Worm (Caenorhabditis elegans): ENCODE data around the gene lact-7.

DNA sequence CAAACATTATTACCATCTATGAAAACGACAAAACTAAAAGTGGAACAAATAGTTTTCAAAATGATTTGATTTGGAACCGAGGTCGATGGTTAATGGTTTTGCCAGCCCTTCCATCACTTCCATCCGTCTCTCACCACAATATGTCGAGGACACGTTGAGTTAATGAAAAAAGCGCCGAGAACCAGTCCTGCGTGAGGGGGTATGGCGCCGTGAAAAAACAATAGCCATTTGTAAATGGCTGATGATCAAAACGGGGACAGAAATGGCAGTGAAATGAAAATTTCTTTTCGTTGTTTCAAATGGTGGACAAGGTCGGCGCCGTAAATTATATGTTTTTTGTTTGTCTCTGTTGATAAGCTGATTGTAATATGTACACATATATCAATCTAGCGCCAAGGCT lies 38.9 kb upstream of the lact-7 start:
- no peak for TF ChIP-seq ama-1 (optimal IDR thresholded peaks at IDR 0.05)
- TF ChIP-seq ama-1 (GFP tag; optimal IDR thresholded peaks at IDR 0.05): no peak
- no peak for TF ChIP-seq tbp1 (GFP tag; optimal IDR thresholded peaks at IDR 0.05)
- TF ChIP-seq zim-3 (tag; optimal IDR thresholded peaks at IDR 0.05): no peak
- TF ChIP-seq snpc-4 (GFP tag; optimal IDR thresholded peaks at IDR 0.05): no peak
- no peak for TF ChIP-seq snpc-4 (tag; optimal IDR thresholded peaks at IDR 0.05)
- no peak for TF ChIP-seq lsl-1 (GFP tag; optimal IDR thresholded peaks at IDR 0.05)
- TF ChIP-seq Y56A3A.18 (GFP tag; IDR thresholded peaks at IDR 0.05): no peak
- no peak for TF ChIP-seq nhr-179 (tag; optimal IDR thresholded peaks at IDR 0.05)
- TF ChIP-seq mel-28 (tag; optimal IDR thresholded peaks at IDR 0.05; ENCODE audit: borderline replicate concordance): no peak
